Fruit fly (Drosophila melanogaster) whole organism, adult: ENCODE measurements around the gene CG31960.

Experiments
- CG11617 ChIP-seq: fragments of 200-800 bp; sonication (Bioruptor generic); optimal IDR thresholded peaks from 2 replicates; lab custom pipeline; 2017; ENCODE audit warnings: mild to moderate bottlenecking, missing biosample characterization, missing genetic modification reagents, missing genetic modification characterization
- CG12768 ChIP-seq: fragments of 200-800 bp; sonication (Bioruptor generic); optimal IDR thresholded peaks from 2 replicates; lab custom pipeline; 2017; ENCODE audit warnings: missing biosample characterization, missing genetic modification characterization, mild to moderate bottlenecking, moderate library complexity, missing genetic modification reagents
- CG14711 ChIP-seq: fragments of 200-800 bp; sonication (Bioruptor generic); optimal IDR thresholded peaks from 2 replicates; lab custom pipeline; 2018; ENCODE audit warnings: missing biosample characterization, mild to moderate bottlenecking, missing genetic modification characterization, moderate library complexity
- CG1620 ChIP-seq: fragments of 200-800 bp; sonication (Bioruptor generic); optimal IDR thresholded peaks from 2 replicates; lab custom pipeline; 2016; ENCODE audit warnings: missing biosample characterization, missing genetic modification characterization
- CG33017 ChIP-seq: fragments of 200-800 bp; sonication (Bioruptor generic); optimal IDR thresholded peaks from 2 replicates; lab custom pipeline; 2018; ENCODE audit warnings: missing biosample characterization, mild to moderate bottlenecking, missing genetic modification characterization, moderate library complexity
- CG5204 ChIP-seq: fragments of 200-800 bp; sonication (Bioruptor generic); optimal IDR thresholded peaks from 2 replicates; lab custom pipeline; 2016; ENCODE audit warnings: missing biosample characterization, missing genetic modification characterization
- CG7045 ChIP-seq: fragments of 200-800 bp; sonication (Bioruptor generic); optimal IDR thresholded peaks from 2 replicates; lab custom pipeline; 2017; ENCODE audit warnings: missing biosample characterization, mild to moderate bottlenecking, missing genetic modification characterization
- CG7101 ChIP-seq: fragments of 200-800 bp; sonication (Bioruptor generic); optimal IDR thresholded peaks from 2 replicates; lab custom pipeline; 2018; ENCODE audit warnings: missing biosample characterization, mild to moderate bottlenecking, missing genetic modification characterization, moderate library complexity
- Clk ChIP-seq: fragments of 200-800 bp; sonication (Bioruptor generic); optimal IDR thresholded peaks from 2 replicates; lab custom pipeline; 2017; ENCODE audit warnings: missing biosample characterization, missing genetic modification characterization
- Crg-1 ChIP-seq: fragments of 200-800 bp; sonication (Bioruptor generic); optimal IDR thresholded peaks from 2 replicates; lab custom pipeline; 2016; ENCODE audit warnings: missing biosample characterization, missing genetic modification characterization
- Hr96 ChIP-seq: fragments of 200-800 bp; sonication (Bioruptor generic); optimal IDR thresholded peaks from 2 replicates; lab custom pipeline; 2016; ENCODE audit warnings: missing biosample characterization, missing genetic modification characterization
- Mnt ChIP-seq: fragments of 200-800 bp; sonication (Bioruptor generic); optimal IDR thresholded peaks from 2 replicates; lab custom pipeline; 2016; ENCODE audit warnings: missing biosample characterization, mild to moderate bottlenecking, missing genetic modification characterization
- bab1 ChIP-seq: fragments of 200-800 bp; sonication (Bioruptor generic); optimal IDR thresholded peaks from 3 replicates; lab custom pipeline; 2019; ENCODE audit warnings: missing biosample characterization, mild to moderate bottlenecking, missing genetic modification characterization, moderate library complexity
- cic ChIP-seq: fragments of 200-800 bp; sonication (Bioruptor generic); optimal IDR thresholded peaks from 2 replicates; lab custom pipeline; 2017; ENCODE audit warnings: missing biosample characterization, mild to moderate bottlenecking, missing genetic modification characterization, moderate library complexity
- cnc ChIP-seq, 2 experiments: fragments of >200 bp; optimal IDR thresholded peaks; 2 replicates each; lab custom pipeline; 2017
- kay ChIP-seq: fragments of 200-800 bp; sonication (Bioruptor generic); peaks from one replicate; lab custom pipeline; 2016; ENCODE audit warnings: missing biosample characterization, missing genetic modification characterization, borderline replicate concordance
- ovo ChIP-seq: fragments of 200-800 bp; sonication (Bioruptor generic); optimal IDR thresholded peaks from 2 replicates; lab custom pipeline; 2016; ENCODE audit warnings: missing biosample characterization, missing genetic modification characterization
- pad ChIP-seq: fragments of 200-800 bp; sonication (Bioruptor generic); optimal IDR thresholded peaks from 3 replicates; lab custom pipeline; 2017; ENCODE audit warnings: missing biosample characterization, missing genetic modification characterization, mild to moderate bottlenecking, moderate library complexity, missing genetic modification reagents
- tj ChIP-seq: fragments of 200-800 bp; sonication (Bioruptor generic); optimal IDR thresholded peaks from 3 replicates; lab custom pipeline; 2017; ENCODE audit warnings: missing biosample characterization, mild to moderate bottlenecking, missing genetic modification characterization, moderate library complexity
- toe ChIP-seq: fragments of 200-800 bp; sonication (Bioruptor generic); optimal IDR thresholded peaks from 2 replicates; lab custom pipeline; 2016; ENCODE audit warnings: missing biosample characterization, missing genetic modification characterization

Gene CG31960

DNA sequence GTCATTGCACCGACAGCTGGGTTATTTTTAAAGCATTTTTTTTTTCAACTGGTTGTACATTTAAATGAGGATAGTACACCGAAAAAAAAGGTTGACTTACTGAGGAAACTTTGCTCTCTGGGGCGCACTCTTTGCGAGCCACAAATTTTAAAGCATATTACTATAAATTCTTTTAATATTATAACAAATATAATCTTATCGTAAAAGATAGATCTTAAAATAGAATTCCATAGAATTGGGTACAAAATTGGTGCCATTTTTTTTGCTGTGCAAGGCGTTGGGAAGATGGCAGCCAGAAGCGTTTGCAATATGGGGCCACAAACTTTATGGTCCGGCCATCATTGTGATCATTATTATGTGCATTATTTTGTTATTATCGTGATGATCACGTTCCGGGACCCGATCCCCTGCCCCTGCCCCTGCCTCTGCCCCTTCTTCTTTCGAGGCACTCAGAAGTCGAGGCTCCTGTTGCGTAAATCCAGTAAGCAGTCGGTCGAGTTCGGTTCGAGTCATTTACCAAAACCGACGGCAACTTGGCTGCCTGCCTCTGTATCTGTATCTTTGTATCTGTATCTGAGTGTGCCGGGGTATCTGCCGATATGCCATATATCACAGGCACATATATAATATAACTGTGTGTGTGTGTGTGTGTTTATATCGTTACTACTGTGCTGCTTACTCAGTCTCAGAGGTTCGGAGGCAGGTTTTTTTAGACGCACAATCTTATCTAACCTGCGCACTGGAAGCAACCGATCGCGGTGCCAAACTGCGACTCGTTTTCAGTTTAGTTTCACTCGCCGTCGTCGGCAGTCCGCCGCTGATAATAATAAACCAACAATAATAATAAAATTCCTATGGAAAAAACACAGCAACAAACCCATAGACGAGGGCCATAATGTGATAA is 6.3 kb upstream of the CG31960 start:
- TF ChIP-seq CG7101, result peak; percentile 38
- TF ChIP-seq cic (GFP tag; lab: Kevin White, UChicago), result peak; percentile 34
- peak; percentile 41 for TF ChIP-seq Hr96 (GFP tag; lab: Kevin White, UChicago)
- peak; percentile 43 for TF ChIP-seq tj
- TF ChIP-seq toe (GFP tag; lab: Kevin White, UChicago), result peak; percentile 43
- peak; percentile 4 for TF ChIP-seq CG5204 (GFP tag; lab: Kevin White, UChicago)
- TF ChIP-seq Mnt, result peak; percentile 16
- TF ChIP-seq ovo, result no peak
- no peak for TF ChIP-seq CG12768 (GFP tag; lab: Kevin White, UChicago)
- no peak for TF ChIP-seq bab1
- TF ChIP-seq CG14711, result no peak
- peak; percentile 66 for TF ChIP-seq kay (GFP tag; lab: Kevin White, UChicago)

DNA sequence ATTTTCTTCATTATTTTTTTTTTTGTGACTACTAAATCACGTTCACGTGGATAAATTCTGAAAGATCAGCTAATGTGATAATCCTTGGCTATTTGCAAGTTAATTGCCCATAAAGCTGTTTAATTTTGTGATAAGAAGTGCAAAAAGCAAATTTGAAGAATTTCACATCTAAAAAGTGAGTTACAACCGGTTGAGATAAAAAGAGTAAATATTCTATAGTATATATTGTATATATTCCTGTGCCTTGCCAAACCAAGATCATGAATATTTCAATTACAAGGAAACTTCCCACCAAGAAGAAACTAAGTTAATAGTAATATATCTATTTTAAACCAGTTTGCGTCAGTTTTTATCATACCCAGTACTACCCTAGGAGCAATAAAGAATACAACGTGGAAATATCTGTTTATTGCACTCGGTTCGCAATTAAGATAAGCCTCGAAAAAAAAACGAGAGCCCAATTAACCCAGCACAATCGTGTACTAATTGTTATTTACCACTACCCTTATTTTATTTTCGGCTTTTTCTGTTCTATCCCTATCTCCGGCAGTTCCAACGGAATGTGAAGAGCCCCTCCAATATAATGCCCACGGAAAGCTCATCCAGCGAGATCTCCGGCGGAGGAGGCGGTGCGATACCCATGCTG is 5.5 kb upstream of the CG31960 start:
- no peak for TF ChIP-seq Clk
- no peak for TF ChIP-seq cnc (optimal IDR thresholded peaks at IDR 0.05; lab: Kevin White, UChicago)
- TF ChIP-seq CG33017 (tag; lab: Kevin White, UChicago), result peak; percentile 80
- peak; percentile 26 for TF ChIP-seq toe (GFP tag; lab: Kevin White, UChicago)
- TF ChIP-seq CG12768 (GFP tag; lab: Kevin White, UChicago), result peak; percentile 39
- peak; percentile 82 for TF ChIP-seq kay (GFP tag; lab: Kevin White, UChicago)
- TF ChIP-seq CG7101, result peak; percentile 36
- TF ChIP-seq cic (GFP tag; lab: Kevin White, UChicago), result peak; percentile 68
- no peak for TF ChIP-seq CG14711
- TF ChIP-seq CG5204 (GFP tag; lab: Kevin White, UChicago), result peak; percentile 9
- no peak for TF ChIP-seq pad (GFP tag; lab: Kevin White, UChicago)
- no peak for TF ChIP-seq tj
- TF ChIP-seq ovo, result no peak
- TF ChIP-seq Mnt, result no peak
- no peak for TF ChIP-seq Crg-1 (GFP tag; lab: Kevin White, UChicago)
- peak; percentile 9 for TF ChIP-seq Hr96 (GFP tag; lab: Kevin White, UChicago)
- TF ChIP-seq CG11617 (GFP tag; lab: Kevin White, UChicago), result peak; percentile 78
- peak; percentile 22 for TF ChIP-seq CG7045 (GFP tag; lab: Kevin White, UChicago)
- peak; percentile 3 for TF ChIP-seq bab1
- TF ChIP-seq CG1620, result no peak

DNA sequence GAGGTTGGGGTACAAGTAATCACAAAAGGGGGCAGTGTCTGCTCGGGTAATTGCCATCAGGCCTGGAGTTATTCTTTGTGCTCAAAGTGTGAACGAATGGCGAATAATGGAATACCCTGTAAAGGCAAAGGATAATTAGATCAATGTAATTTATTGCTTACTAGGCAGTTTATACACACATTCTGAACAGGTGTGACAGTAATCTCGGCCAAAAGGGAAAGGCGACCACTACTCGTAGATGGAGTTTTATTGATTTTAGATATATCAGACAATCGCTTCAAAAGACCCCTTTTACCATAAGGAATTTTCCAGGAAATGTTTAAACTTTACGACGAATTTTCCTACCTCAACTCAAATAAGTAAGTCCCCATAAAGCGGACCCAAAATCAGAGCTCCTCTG is 4.2 kb upstream of the CG31960 start:
- TF ChIP-seq cic (GFP tag; lab: Kevin White, UChicago) (no peak), kay (GFP tag; lab: Kevin White, UChicago) (no peak), Clk (no peak), Hr96 (GFP tag; lab: Kevin White, UChicago) (no peak), ovo (no peak), bab1 (no peak), CG1620 (no peak), CG11617 (GFP tag; lab: Kevin White, UChicago) (no peak), Mnt (no peak), CG5204 (GFP tag; lab: Kevin White, UChicago) (no peak)

DNA sequence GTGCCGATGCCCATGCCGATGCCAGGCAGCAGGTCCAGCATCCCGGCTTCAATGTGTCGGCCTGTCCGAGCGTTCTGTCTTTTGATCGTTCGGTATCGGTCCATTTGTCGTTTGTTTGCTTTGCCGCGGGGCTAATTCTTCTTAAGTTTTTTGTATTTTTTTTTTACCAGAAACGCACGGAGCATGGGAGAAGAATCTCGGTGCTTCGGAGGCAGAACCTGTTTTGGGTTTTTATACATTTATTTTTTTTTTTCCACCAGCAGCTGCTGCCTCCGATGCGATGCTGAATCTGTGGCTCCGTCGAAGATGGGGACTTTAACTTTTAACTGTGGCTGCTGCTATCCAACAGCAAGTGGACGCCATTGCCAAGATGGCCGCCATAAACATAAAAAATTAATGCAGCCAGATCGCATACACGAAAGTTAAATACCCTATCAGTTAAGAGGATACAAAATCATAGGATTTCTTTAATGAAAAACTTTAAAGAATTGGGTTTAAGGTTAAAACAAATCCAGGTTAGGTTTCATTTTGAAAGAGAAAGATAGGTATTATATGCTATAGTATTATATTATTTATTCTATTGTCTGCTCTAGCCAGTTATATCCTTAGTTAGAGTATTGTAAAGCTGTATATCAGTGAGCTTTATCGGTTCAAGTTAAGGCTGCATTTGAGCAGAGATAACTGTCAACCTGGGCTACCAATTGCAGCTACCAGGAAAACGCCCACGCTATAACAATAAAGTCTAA is 3.4 kb upstream of the CG31960 start:
- TF ChIP-seq Clk (no peak), Crg-1 (GFP tag; lab: Kevin White, UChicago) (no peak), bab1 (no peak), CG14711 (no peak), CG7101 (no peak), toe (GFP tag; lab: Kevin White, UChicago) (no peak), cic (GFP tag; lab: Kevin White, UChicago) (no peak), kay (GFP tag; lab: Kevin White, UChicago) (no peak), CG5204 (GFP tag; lab: Kevin White, UChicago) (no peak), CG33017 (tag; lab: Kevin White, UChicago) (no peak), cnc (optimal IDR thresholded peaks at IDR 0.05; lab: Kevin White, UChicago) (no peak), CG12768 (GFP tag; lab: Kevin White, UChicago) (no peak), CG11617 (GFP tag; lab: Kevin White, UChicago) (no peak), ovo (no peak), CG1620 (no peak), tj (no peak)

DNA sequence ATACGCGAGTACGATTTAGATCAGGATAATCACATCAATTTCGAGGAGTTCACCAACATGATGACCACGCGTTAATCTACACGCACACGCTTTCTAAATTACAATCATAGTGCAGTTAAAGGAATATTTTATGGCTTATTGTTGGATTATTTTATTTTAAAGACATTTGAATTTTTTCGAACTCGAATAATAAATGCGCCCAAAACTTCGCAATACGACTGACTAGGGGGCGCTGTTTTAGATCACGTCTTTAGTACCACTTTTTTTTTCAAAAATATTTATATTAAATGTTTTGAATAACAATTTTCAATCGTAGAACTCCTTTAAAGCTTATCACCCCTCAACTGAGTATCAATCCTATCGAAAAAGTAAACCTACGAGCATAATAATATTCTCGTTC is 655 bp downstream of the CG31960 start:
- TF ChIP-seq CG5204 (GFP tag; lab: Kevin White, UChicago), result no peak
- TF ChIP-seq bab1, result no peak

DNA sequence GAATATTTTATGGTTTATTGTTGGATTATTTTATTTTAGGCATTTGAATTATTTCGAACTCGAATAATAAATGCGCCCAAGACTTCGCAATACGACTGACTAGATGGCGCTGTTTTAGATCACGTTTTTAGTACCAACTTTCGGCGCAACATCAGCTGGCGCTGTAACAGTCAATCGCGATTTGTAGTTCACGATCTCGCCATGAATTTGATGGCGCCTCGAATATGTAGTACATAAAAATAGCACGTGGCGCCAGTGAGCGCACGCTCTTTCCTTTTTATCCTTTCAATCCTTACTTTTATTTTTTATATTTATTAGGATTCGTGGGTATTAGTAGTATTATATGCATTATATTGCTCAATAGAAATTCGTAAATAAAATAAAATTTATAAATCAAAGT is 1.5 kb downstream of the CG31960 start:
- peak; percentile 65 for TF ChIP-seq ovo
- TF ChIP-seq bab1, result no peak
- peak; percentile 55 for TF ChIP-seq Hr96 (GFP tag; lab: Kevin White, UChicago)
- TF ChIP-seq tj, result no peak
- TF ChIP-seq Crg-1 (GFP tag; lab: Kevin White, UChicago), result peak; percentile 71
- peak; percentile 73 for TF ChIP-seq CG7101
- peak; percentile 18 for TF ChIP-seq pad (GFP tag; lab: Kevin White, UChicago)
- TF ChIP-seq CG33017 (tag; lab: Kevin White, UChicago), result no peak
- TF ChIP-seq kay (GFP tag; lab: Kevin White, UChicago), result peak; percentile 53
- TF ChIP-seq CG12768 (GFP tag; lab: Kevin White, UChicago), result no peak
- no peak for TF ChIP-seq CG7045 (GFP tag; lab: Kevin White, UChicago)
- TF ChIP-seq CG1620, result peak; percentile 82
- TF ChIP-seq CG11617 (GFP tag; lab: Kevin White, UChicago), result no peak
- no peak for TF ChIP-seq Clk
- no peak for TF ChIP-seq cic (GFP tag; lab: Kevin White, UChicago)
- peak; percentile 67 for TF ChIP-seq CG5204 (GFP tag; lab: Kevin White, UChicago)
- TF ChIP-seq toe (GFP tag; lab: Kevin White, UChicago), result peak; percentile 43
- TF ChIP-seq CG14711, result no peak
- TF ChIP-seq Mnt, result peak; percentile 58
- TF ChIP-seq cnc (optimal IDR thresholded peaks at IDR 0.05; lab: Kevin White, UChicago), result no peak
